Worm (Caenorhabditis elegans): ENCODE data around the gene hrpa-2.

DNA sequence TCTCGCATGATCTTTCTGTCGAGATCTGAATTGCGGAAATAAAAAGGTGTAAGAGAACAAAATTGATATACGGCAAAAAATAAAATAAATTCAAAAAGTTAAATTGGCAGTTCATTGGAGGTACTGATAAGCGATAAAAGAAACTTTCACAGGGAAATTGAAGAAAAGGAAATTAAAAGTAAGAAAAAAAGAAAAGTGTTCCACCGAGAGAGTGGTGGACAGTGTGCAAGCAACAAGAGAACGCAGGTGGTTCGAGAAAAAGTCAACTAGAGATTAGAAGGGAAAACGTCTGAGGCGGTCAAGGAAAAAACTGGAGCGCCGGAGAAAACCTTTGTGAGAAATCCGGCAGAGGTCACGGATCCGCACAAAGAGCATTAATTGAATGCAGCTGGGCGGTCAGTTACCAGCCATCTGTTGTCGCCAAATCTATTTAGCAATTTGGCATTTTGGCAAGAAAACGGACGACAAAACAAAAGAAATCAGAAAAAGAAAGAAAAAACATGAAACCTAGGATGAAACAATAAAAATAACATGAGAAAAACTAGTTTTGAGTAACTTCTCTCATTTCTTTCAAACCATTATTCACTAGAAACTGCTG lies 27.3 kb downstream of the hrpa-2 start, which contains the start of gene mtm-5:
- no peak for TF ChIP-seq unc-62 (GFP tag; optimal IDR thresholded peaks at IDR 0.05)
- TF ChIP-seq nhr-237 (tag; optimal IDR thresholded peaks at IDR 0.05) = no peak
- no peak for TF ChIP-seq lsy-2 (tag; optimal IDR thresholded peaks at IDR 0.05)
- TF ChIP-seq bed-3 (GFP tag; optimal IDR thresholded peaks at IDR 0.05) = no peak
- no peak for TF ChIP-seq lin-13 (tag; optimal IDR thresholded peaks at IDR 0.05)
